Worm (Caenorhabditis elegans) whole organism, L4 larva: ENCODE measurements around the gene T25B9.2.

Source experiments
- mes-2 ChIP-seq: sonication (generic microtip); optimal IDR thresholded peaks from 2 replicates; lab custom pipeline; 2016; ENCODE audit warnings: missing genotype, mild to moderate bottlenecking, missing genetic modification characterization, missing compliant biosample characterization; ENCODE audit not compliant: poor library complexity, severe bottlenecking
- nhr-6 ChIP-seq: fragments of 150-350 bp; optimal IDR thresholded peaks from 2 replicates; lab custom pipeline; 2014; ENCODE audit warnings: missing biosample characterization, missing genetic modification characterization
- nhr-76 ChIP-seq: fragments of 150-350 bp; optimal IDR thresholded peaks from 2 replicates; lab custom pipeline; 2014; ENCODE audit warnings: missing biosample characterization, missing genetic modification characterization
- php-3 ChIP-seq: fragments of 200-800 bp; sonication (Bioruptor generic); IDR thresholded peaks from 2 replicates; pipeline ENCODE4 v1.3.6; 2022; ENCODE audit warnings: missing genetic modification reagents, missing genetic modification characterization, missing compliant biosample characterization
- snpc-4 ChIP-seq: fragments of 150-350 bp; optimal IDR thresholded peaks from 2 replicates; lab custom pipeline; 2014; ENCODE audit warnings: missing biosample characterization, missing genetic modification characterization

ce11 chrIV:10734527-10735436 is 16.9 kb downstream of the T25B9.2 start, which contains the start of the genes orc-5 and cyb-1:
- TF ChIP-seq mes-2 (tag; lab: Kevin White, UChicago) (peak; percentile 87), snpc-4 (no peak), nhr-6 (tag; lab: Kevin White, UChicago) (peak; percentile 67), php-3 (GFP tag; lab: Robert Waterston, UW) (no peak), nhr-76 (tag; lab: Kevin White, UChicago) (no peak)
